Fruit fly (Drosophila melanogaster) whole organism, embryonic: ENCODE results near the gene Pex11c.
A peak's percentile ranks its signal among the peaks of the same experiment; 100 is the strongest.

ENCODE experiments used
- Ada2b ChIP-seq: fragments of 200-800 bp; sonication (Bioruptor generic); IDR thresholded peaks from 2 replicates; pipeline ENCODE4 v1.3.6; 2022; ENCODE audit warnings: missing biosample characterization, missing genetic modification characterization
- CG10147 ChIP-seq: fragments of 200-800 bp; sonication (Bioruptor generic); optimal IDR thresholded peaks from 2 replicates; lab custom pipeline; 2019; ENCODE audit warnings: missing biosample characterization, mild to moderate bottlenecking, missing genetic modification characterization, moderate library complexity
- CG11085 ChIP-seq: fragments of 200-800 bp; sonication (Bioruptor generic); IDR thresholded peaks from 2 replicates; pipeline ENCODE4 v1.3.6; 2022; ENCODE audit warnings: missing biosample characterization, missing genetic modification characterization
- CG11723 ChIP-seq: fragments of 200-800 bp; sonication (Bioruptor generic); optimal IDR thresholded peaks from 2 replicates; lab custom pipeline; 2017; ENCODE audit warnings: missing biosample characterization, mild to moderate bottlenecking, missing genetic modification characterization
- CG13624 ChIP-seq: fragments of 200-800 bp; sonication (Bioruptor generic); optimal IDR thresholded peaks from 2 replicates; lab custom pipeline; 2016; ENCODE audit warnings: missing biosample characterization, missing genetic modification characterization
- CG17361 ChIP-seq: fragments of 200-800 bp; sonication (Bioruptor generic); IDR thresholded peaks from 3 replicates; pipeline ENCODE4 v1.3.6; 2022; ENCODE audit warnings: missing biosample characterization, missing genetic modification characterization
- CG17568 ChIP-seq: fragments of 200-800 bp; sonication (Bioruptor generic); optimal IDR thresholded peaks from 2 replicates; lab custom pipeline; 2018; ENCODE audit warnings: missing biosample characterization, mild to moderate bottlenecking, missing genetic modification characterization, moderate library complexity
- CG17612 ChIP-seq: fragments of 200-800 bp; sonication (Bioruptor generic); IDR thresholded peaks from 2 replicates; pipeline ENCODE4 v1.3.6; 2022; ENCODE audit warnings: missing biosample characterization, missing genetic modification characterization
- CG18262 ChIP-seq: fragments of 200-800 bp; optimal IDR thresholded peaks from 3 replicates; lab custom pipeline; 2019; ENCODE audit warnings: missing biosample characterization, mild to moderate bottlenecking, missing genetic modification characterization, moderate library complexity
- CG18476 ChIP-seq: fragments of 200-800 bp; sonication (Bioruptor generic); optimal IDR thresholded peaks from 2 replicates; lab custom pipeline; 2016; ENCODE audit warnings: missing biosample characterization, mild to moderate bottlenecking, missing genetic modification characterization
- CG42726 ChIP-seq: fragments of 200-800 bp; sonication (Bioruptor generic); IDR thresholded peaks from 2 replicates; pipeline ENCODE4 v1.3.6; 2022; ENCODE audit warnings: missing biosample characterization, missing genetic modification characterization; ENCODE audit not compliant: partially characterized antibody
- CG6765 ChIP-seq: fragments of 200-800 bp; sonication (Bioruptor generic); optimal IDR thresholded peaks from 3 replicates; lab custom pipeline; 2017; ENCODE audit warnings: missing biosample characterization, mild to moderate bottlenecking, missing genetic modification characterization
- CG7786 ChIP-seq: fragments of 200-800 bp; sonication (Bioruptor generic); optimal IDR thresholded peaks from 2 replicates; lab custom pipeline; 2016; ENCODE audit warnings: missing biosample characterization, missing genetic modification characterization
- CG7839 ChIP-seq: fragments of 200-800 bp; sonication (Bioruptor generic); optimal IDR thresholded peaks from 3 replicates; lab custom pipeline; 2018; ENCODE audit warnings: missing biosample characterization, mild to moderate bottlenecking, missing genetic modification characterization, moderate library complexity
- CG9727 ChIP-seq: fragments of 200-800 bp; sonication (Bioruptor generic); optimal IDR thresholded peaks from 3 replicates; lab custom pipeline; 2017; ENCODE audit warnings: missing biosample characterization, mild to moderate bottlenecking, missing genetic modification characterization
- CG9932 ChIP-seq: fragments of 200-800 bp; sonication (Bioruptor generic); IDR thresholded peaks from 2 replicates; pipeline ENCODE4 v1.3.6; 2022; ENCODE audit warnings: missing biosample characterization, missing genetic modification characterization
- CTCF ChIP-seq: fragments of 200-800 bp; sonication (Bioruptor generic); optimal IDR thresholded peaks from 2 replicates; lab custom pipeline; 2017; ENCODE audit warnings: missing biosample characterization, mild to moderate bottlenecking, missing genetic modification characterization, moderate library complexity
- Chrac-16 ChIP-seq: fragments of 200-800 bp; sonication (Bioruptor generic); optimal IDR thresholded peaks from 3 replicates; lab custom pipeline; 2016; ENCODE audit warnings: missing biosample characterization, missing genetic modification characterization
- Dad ChIP-seq: fragments of 200-800 bp; sonication (Bioruptor generic); optimal IDR thresholded peaks from 3 replicates; lab custom pipeline; 2016; ENCODE audit warnings: missing biosample characterization, missing genetic modification characterization
- Deaf1 ChIP-seq: fragments of 200-800 bp; optimal IDR thresholded peaks from 3 replicates; lab custom pipeline; 2019; ENCODE audit warnings: missing biosample characterization, mild to moderate bottlenecking, missing genetic modification characterization, moderate library complexity
- Dll ChIP-seq: fragments of 200-800 bp; sonication (Bioruptor generic); IDR thresholded peaks from 4 replicates; pipeline ENCODE4 v1.3.6; 2022; ENCODE audit warnings: missing biosample characterization, missing genetic modification characterization; ENCODE audit not compliant: partially characterized antibody
- Elba2 ChIP-seq: fragments of 200-800 bp; sonication (Bioruptor generic); optimal IDR thresholded peaks from 3 replicates; lab custom pipeline; 2016; ENCODE audit warnings: missing biosample characterization, missing genetic modification characterization
- Ets65A ChIP-seq: fragments of 200-800 bp; sonication (Bioruptor generic); peaks from one replicate; lab custom pipeline; 2016; ENCODE audit warnings: missing biosample characterization, missing genetic modification characterization
- Fer1 ChIP-seq: fragments of 200-800 bp; sonication (Bioruptor generic); optimal IDR thresholded peaks from 2 replicates; lab custom pipeline; 2017; ENCODE audit warnings: missing biosample characterization, mild to moderate bottlenecking, missing genetic modification characterization
- HLH4C ChIP-seq: fragments of 200-800 bp; sonication (Bioruptor generic); IDR thresholded peaks from 3 replicates; pipeline ENCODE4 v1.3.6; 2022; ENCODE audit warnings: missing biosample characterization, missing genetic modification characterization; ENCODE audit not compliant: partially characterized antibody
- HmgZ ChIP-seq: fragments of 200-800 bp; sonication (Bioruptor generic); optimal IDR thresholded peaks from 2 replicates; lab custom pipeline; 2018; ENCODE audit warnings: missing biosample characterization, mild to moderate bottlenecking, missing genetic modification characterization
- Hr39 ChIP-seq: fragments of >200 bp; optimal IDR thresholded peaks from 2 replicates; lab custom pipeline; 2017
- Hr51 ChIP-seq, 2 experiments: fragments of 200-800 bp; sonication (Bioruptor generic); optimal IDR thresholded peaks; 2 replicates in 1 of 2; 3 replicates in 1 of 2; lab custom pipeline; 2016 to 2018; ENCODE audit warnings: missing biosample characterization in 2 of 2, missing genetic modification characterization in 2 of 2, mild to moderate bottlenecking in 1 of 2, moderate library complexity in 1 of 2
- Lim3 ChIP-seq: fragments of 200-800 bp; sonication (Bioruptor generic); IDR thresholded peaks from 2 replicates; pipeline ENCODE4 v1.3.6; 2022; ENCODE audit warnings: missing biosample characterization, missing genetic modification characterization
- Lpt ChIP-seq: fragments of >200 bp; optimal IDR thresholded peaks from 2 replicates; lab custom pipeline; 2018; ENCODE audit warnings: missing biosample characterization, missing genetic modification characterization
- Mes4 ChIP-seq: fragments of 200-800 bp; sonication (Bioruptor generic); optimal IDR thresholded peaks from 2 replicates; lab custom pipeline; 2016; ENCODE audit warnings: missing biosample characterization, missing genetic modification characterization
- NFAT ChIP-seq: fragments of 200-800 bp; sonication (Bioruptor generic); IDR thresholded peaks from 2 replicates; pipeline ENCODE4 v1.3.6; 2022; ENCODE audit warnings: missing biosample characterization, missing genetic modification characterization
- PHDP ChIP-seq: fragments of 200-800 bp; sonication (Bioruptor generic); optimal IDR thresholded peaks from 3 replicates; lab custom pipeline; 2018; ENCODE audit warnings: missing biosample characterization, mild to moderate bottlenecking, missing genetic modification characterization, moderate library complexity
- Stat92E ChIP-seq, 3 experiments: fragments of >200 bp in 2 of 3; fragments of 200-800 bp in 1 of 3; sonication (Bioruptor generic) in 1 of 3; optimal IDR thresholded peaks; 2 replicates each; lab custom pipeline; 2017 to 2019; ENCODE audit warnings: missing biosample characterization in 3 of 3, missing genetic modification characterization in 3 of 3, mild to moderate bottlenecking in 1 of 3, moderate library complexity in 1 of 3
- ara ChIP-seq: fragments of 200-800 bp; sonication (Bioruptor generic); IDR thresholded peaks from 2 replicates; pipeline ENCODE4 v1.3.6; 2022; ENCODE audit warnings: missing biosample characterization, missing genetic modification characterization
- en ChIP-seq: fragments of 200-800 bp; sonication (Bioruptor generic); optimal IDR thresholded peaks from 2 replicates; lab custom pipeline; 2016; ENCODE audit warnings: missing biosample characterization, missing genetic modification characterization
- eve ChIP-seq, 2 experiments: fragments of >200 bp; optimal IDR thresholded peaks; 2 replicates each; lab custom pipeline; 2017; ENCODE audit warnings: missing biosample characterization in 2 of 2, missing genetic modification characterization in 2 of 2
- fu2 ChIP-seq: fragments of 200-800 bp; sonication (Bioruptor generic); optimal IDR thresholded peaks from 2 replicates; lab custom pipeline; 2016; ENCODE audit warnings: missing biosample characterization, missing genetic modification characterization
- gro ChIP-seq: fragments of 200-800 bp; sonication (Bioruptor generic); optimal IDR thresholded peaks from 2 replicates; lab custom pipeline; 2016; ENCODE audit warnings: missing biosample characterization, missing genetic modification characterization
- gsb ChIP-seq: fragments of 200-800 bp; sonication (Bioruptor generic); IDR thresholded peaks from 2 replicates; pipeline ENCODE4 v1.3.6; 2022; ENCODE audit warnings: missing biosample characterization, missing genetic modification characterization
- gsb-n ChIP-seq: fragments of 200-800 bp; sonication (Bioruptor generic); optimal IDR thresholded peaks from 3 replicates; lab custom pipeline; 2018; ENCODE audit warnings: missing biosample characterization, mild to moderate bottlenecking, missing genetic modification characterization
- ken ChIP-seq: fragments of 200-800 bp; sonication (Bioruptor generic); IDR thresholded peaks from 3 replicates; pipeline ENCODE4 v1.3.6; 2022; ENCODE audit warnings: missing biosample characterization, missing genetic modification characterization
- lilli ChIP-seq: fragments of 200-800 bp; sonication (Bioruptor generic); optimal IDR thresholded peaks from 3 replicates; lab custom pipeline; 2016; ENCODE audit warnings: missing biosample characterization, missing genetic modification characterization
- mirr ChIP-seq: fragments of 200-800 bp; sonication (Bioruptor generic); optimal IDR thresholded peaks from 3 replicates; lab custom pipeline; 2018; ENCODE audit warnings: missing biosample characterization, mild to moderate bottlenecking, missing genetic modification characterization
- nom ChIP-seq: fragments of 200-800 bp; sonication (Bioruptor generic); optimal IDR thresholded peaks from 2 replicates; lab custom pipeline; 2017; ENCODE audit warnings: missing biosample characterization, missing genetic modification characterization, mild to moderate bottlenecking, moderate library complexity, missing genetic modification reagents
- peb ChIP-seq: fragments of 200-800 bp; sonication (Bioruptor generic); IDR thresholded peaks from 2 replicates; pipeline ENCODE4 v1.3.6; 2022; ENCODE audit warnings: missing biosample characterization, missing genetic modification characterization
- pros ChIP-seq: fragments of 200-800 bp; sonication (Bioruptor generic); optimal IDR thresholded peaks from 3 replicates; lab custom pipeline; 2019; ENCODE audit warnings: missing biosample characterization, mild to moderate bottlenecking, missing genetic modification characterization, moderate library complexity
- sens ChIP-seq: fragments of 200-800 bp; sonication (Bioruptor generic); peaks from one replicate; lab custom pipeline; 2016; ENCODE audit warnings: missing biosample characterization, missing genetic modification characterization
- sima ChIP-seq: fragments of 200-800 bp; sonication (Bioruptor generic); optimal IDR thresholded peaks from 2 replicates; lab custom pipeline; 2016; ENCODE audit warnings: missing biosample characterization, missing genetic modification characterization
- slbo ChIP-seq: fragments of 200-800 bp; sonication (Bioruptor generic); IDR thresholded peaks from 2 replicates; pipeline ENCODE4 v1.3.6; 2022; ENCODE audit warnings: missing biosample characterization, missing genetic modification characterization
- stc ChIP-seq: fragments of 200-800 bp; sonication (Bioruptor generic); IDR thresholded peaks from 2 replicates; pipeline ENCODE4 v1.3.6; 2022; ENCODE audit warnings: missing biosample characterization, missing genetic modification characterization
- sug ChIP-seq: fragments of 200-800 bp; optimal IDR thresholded peaks from 2 replicates; lab custom pipeline; 2019; ENCODE audit warnings: missing biosample characterization, mild to moderate bottlenecking, missing genetic modification characterization, moderate library complexity

The Pex11c gene

dm6 chr3R:23223151-23223810, 34.9 kb upstream of the Pex11c start (continued):
- TF ChIP-seq Stat92E (GFP tag; optimal IDR thresholded peaks at IDR 0.05; lab: Kevin White, UChicago) (no peak), fu2 (no peak), sug (tag; lab: Kevin White, UChicago) (peak; percentile 76), CG6765 (GFP tag; lab: Kevin White, UChicago) (peak; percentile 14), sens (peak; percentile 67), Ada2b (GFP tag; lab: Robert Waterston, UW) (no peak), CG17361 (GFP tag; lab: Robert Waterston, UW) (no peak), PHDP (no peak), ken (no peak), NFAT (0 out of 2 replicates have a peak, but pooled peaks have one; percentile 24), CG10147 (GFP tag; lab: Kevin White, UChicago) (no peak), CG7786 (GFP tag; lab: Kevin White, UChicago) (no peak), Chrac-16 (GFP tag; lab: Kevin White, UChicago) (no peak), pros (GFP tag; lab: Kevin White, UChicago) (no peak), eve (GFP tag; optimal IDR thresholded peaks at IDR 0.05; lab: Kevin White, UChicago) (peak in 1 of 2 experiments; percentile 23), gsb-n (tag; lab: Kevin White, UChicago) (no peak), nom (GFP tag; lab: Kevin White, UChicago) (no peak), Elba2 (no peak), slbo (GFP tag; lab: Robert Waterston, UW) (peak; percentile 34; the same call in 1 of the 2 replicates), Lpt (GFP tag; lab: Kevin White, UChicago) (no peak), Ets65A (GFP tag; lab: Kevin White, UChicago) (peak; percentile 37), gro (peak; percentile 46), sima (GFP tag; lab: Kevin White, UChicago) (no peak), Hr51 (GFP tag; optimal IDR thresholded peaks at IDR 0.05; lab: Kevin White, UChicago) (no peak), Hr39 (no peak), CG17568 (GFP tag; lab: Kevin White, UChicago) (no peak), Dll (GFP tag; lab: Robert Waterston, UW) (no peak), CG9932 (GFP tag; lab: Robert Waterston, UW) (no peak), CG18476 (no peak), gsb (GFP tag; lab: Robert Waterston, UW) (no peak), HmgZ (tag; lab: Kevin White, UChicago) (no peak), HLH4C (GFP tag; lab: Robert Waterston, UW) (no peak), CG17612 (GFP tag; lab: Robert Waterston, UW) (no peak), lilli (GFP tag; lab: Kevin White, UChicago) (no peak), peb (GFP tag; lab: Robert Waterston, UW) (no peak), Deaf1 (tag; lab: Kevin White, UChicago) (no peak), ara (no peak), Mes4 (GFP tag; lab: Kevin White, UChicago) (no peak), CG7839 (tag; lab: Kevin White, UChicago) (peak; percentile 21), CG18262 (tag; lab: Kevin White, UChicago) (no peak), en (GFP tag; lab: Kevin White, UChicago) (no peak), CG11723 (GFP tag; lab: Kevin White, UChicago) (no peak), stc (GFP tag; lab: Robert Waterston, UW) (no peak), CG11085 (GFP tag; lab: Robert Waterston, UW) (no peak), Lim3 (GFP tag; lab: Robert Waterston, UW) (no peak), Fer1 (GFP tag; lab: Kevin White, UChicago) (no peak), mirr (GFP tag; lab: Kevin White, UChicago) (peak; percentile 97), CG42726 (no peak), CG9727 (GFP tag; lab: Kevin White, UChicago) (peak; percentile 4), Dad (GFP tag; lab: Kevin White, UChicago) (no peak), CG13624 (GFP tag; lab: Kevin White, UChicago) (no peak), CTCF (GFP tag; lab: Kevin White, UChicago) (no peak)
